Worm (Caenorhabditis elegans) whole organism, L4 larva: Measurements from ENCODE around the gene vab-23.
A peak's percentile ranks its signal among the peaks of the same experiment; 100 is the strongest.

Source experiments
- F26F4.8 ChIP-seq: fragments of 200-800 bp; sonication (Bioruptor generic); conservative IDR thresholded peaks from 2 replicates; pipeline ENCODE4 v1.3.6; 2022; ENCODE audit warnings: missing genetic modification characterization, missing compliant biosample characterization
- F49E8.2 ChIP-seq: sonication (generic microtip); optimal IDR thresholded peaks from 2 replicates; lab custom pipeline; 2016; ENCODE audit warnings: missing compliant biosample characterization, mild to moderate bottlenecking, missing genetic modification characterization, borderline replicate concordance
- T26A8.4 ChIP-seq: fragments of 200-800 bp; sonication (Bioruptor generic); IDR thresholded peaks from 2 replicates; pipeline ENCODE4 v1.3.6; 2022; ENCODE audit warnings: missing genetic modification characterization, missing compliant biosample characterization
- Y105C5A.15 ChIP-seq: fragments of 200-800 bp; sonication (Bioruptor generic); IDR thresholded peaks from 2 replicates; pipeline ENCODE4 v1.3.6; 2022; ENCODE audit warnings: missing genetic modification characterization, missing compliant biosample characterization
- Y48G9A.11 ChIP-seq: fragments of 200-800 bp; sonication (Bioruptor generic); IDR thresholded peaks from 2 replicates; pipeline ENCODE4 v1.3.6; 2022; ENCODE audit warnings: missing genetic modification reagents, missing genetic modification characterization, missing compliant biosample characterization
- Y5F2A.4 ChIP-seq: fragments of 200-800 bp; sonication (Bioruptor generic); optimal IDR thresholded peaks from 2 replicates; lab custom pipeline; 2018; ENCODE audit warnings: mild to moderate bottlenecking, missing genetic modification characterization, missing compliant biosample characterization
- aha-1 ChIP-seq: fragments of 150-350 bp; peaks from one replicate; lab custom pipeline; 2014; ENCODE audit warnings: missing biosample characterization, missing genetic modification characterization
- aly-2 ChIP-seq: sonication (generic microtip); optimal IDR thresholded peaks from 2 replicates; lab custom pipeline; 2018; ENCODE audit warnings: missing biosample characterization, missing genetic modification characterization
- ama-1 ChIP-seq: fragments of 150-350 bp; optimal IDR thresholded peaks from 2 replicates; lab custom pipeline; 2014; ENCODE audit warnings: inconsistent platforms, mixed read lengths
- arid-1 ChIP-seq: fragments of 200-800 bp; sonication (Bioruptor generic); conservative IDR thresholded peaks from 2 replicates; pipeline ENCODE4 v1.3.6; 2022; ENCODE audit warnings: missing genetic modification reagents, missing genetic modification characterization, missing compliant biosample characterization
- ceh-20 ChIP-seq: fragments of 200-800 bp; sonication (Bioruptor generic); IDR thresholded peaks from 2 replicates; pipeline ENCODE4 v1.3.6; 2022; ENCODE audit warnings: missing genetic modification reagents, missing genetic modification characterization, missing compliant biosample characterization
- ceh-32 ChIP-seq: sonication (generic microtip); optimal IDR thresholded peaks from 2 replicates; lab custom pipeline; 2016; ENCODE audit warnings: mild to moderate bottlenecking, missing genetic modification characterization, missing compliant biosample characterization; ENCODE audit not compliant: poor library complexity
- ceh-62 ChIP-seq: sonication (generic microtip); optimal IDR thresholded peaks from 2 replicates; lab custom pipeline; 2017; ENCODE audit warnings: missing biosample characterization, missing genetic modification characterization
- ctbp-1 ChIP-seq: fragments of 200-800 bp; sonication (Bioruptor generic); IDR thresholded peaks from 2 replicates; pipeline ENCODE4 v1.3.6; 2022; ENCODE audit warnings: missing genetic modification reagents, missing genetic modification characterization, missing compliant biosample characterization
- daf-16 ChIP-seq, 3 experiments: sonication (generic microtip); optimal IDR thresholded peaks; 2 replicates each; lab custom pipeline; 2016 to 2017; ENCODE audit warnings: missing genetic modification characterization in 3 of 3, missing genetic modification reagents in 3 of 3, mild to moderate bottlenecking in 2 of 3, missing compliant biosample characterization in 2 of 3, missing biosample characterization in 1 of 3, moderate library complexity in 1 of 3
- daf-8 ChIP-seq: fragments of 200-800 bp; sonication (Bioruptor generic); IDR thresholded peaks from 2 replicates; pipeline ENCODE4 v1.3.6; 2022; ENCODE audit warnings: missing genetic modification characterization, missing compliant biosample characterization
- dmd-6 ChIP-seq: fragments of 200-800 bp; sonication (Bioruptor generic); IDR thresholded peaks from 2 replicates; pipeline ENCODE4 v1.3.6; 2022; ENCODE audit warnings: missing genetic modification reagents, missing genetic modification characterization, missing compliant biosample characterization
- dmd-8 ChIP-seq: fragments of 200-800 bp; sonication (Bioruptor generic); IDR thresholded peaks from 2 replicates; pipeline ENCODE4 v1.3.6; 2022; ENCODE audit warnings: missing genetic modification characterization, missing compliant biosample characterization
- egl-43 ChIP-seq: fragments of 200-800 bp; sonication (Bioruptor generic); IDR thresholded peaks from 2 replicates; pipeline ENCODE4 v1.3.6; 2022; ENCODE audit warnings: missing genetic modification reagents, missing genetic modification characterization, missing compliant biosample characterization
- gei-8 ChIP-seq: fragments of 200-800 bp; sonication (Bioruptor generic); optimal IDR thresholded peaks from 2 replicates; lab custom pipeline; 2018; ENCODE audit warnings: mild to moderate bottlenecking, missing genetic modification characterization, missing compliant biosample characterization
- lin-1 ChIP-seq: fragments of 200-800 bp; sonication (Bioruptor generic); IDR thresholded peaks from 2 replicates; pipeline ENCODE4 v1.3.6; 2022; ENCODE audit warnings: missing genetic modification reagents, missing genetic modification characterization, missing compliant biosample characterization
- lin-29 ChIP-seq: fragments of 200-800 bp; sonication (Bioruptor generic); IDR thresholded peaks from 2 replicates; pipeline ENCODE4 v1.3.6; 2022; ENCODE audit warnings: missing genetic modification reagents, missing genetic modification characterization, missing compliant biosample characterization
- lin-38 ChIP-seq: fragments of 200-800 bp; sonication (Bioruptor generic); IDR thresholded peaks from 2 replicates; pipeline ENCODE4 v1.3.6; 2022; ENCODE audit warnings: missing genetic modification reagents, missing genetic modification characterization, missing compliant biosample characterization
- madf-5 ChIP-seq, 2 experiments: fragments of 200-800 bp; sonication (Bioruptor generic); IDR thresholded peaks; 2 replicates each; pipeline ENCODE4 v1.3.6; 2022; ENCODE audit warnings: missing compliant biosample characterization in 2 of 2, missing genetic modification characterization in 2 of 2
- mdt-29 ChIP-seq: fragments of 200-800 bp; sonication (Bioruptor generic); IDR thresholded peaks from 2 replicates; pipeline ENCODE4 v1.3.6; 2022; ENCODE audit warnings: missing genetic modification reagents, missing genetic modification characterization, missing compliant biosample characterization
- mes-2 ChIP-seq: sonication (generic microtip); optimal IDR thresholded peaks from 2 replicates; lab custom pipeline; 2016; ENCODE audit warnings: missing genotype, mild to moderate bottlenecking, missing genetic modification characterization, missing compliant biosample characterization; ENCODE audit not compliant: poor library complexity, severe bottlenecking
- nhr-111 ChIP-seq: fragments of 200-800 bp; sonication (Bioruptor generic); optimal IDR thresholded peaks from 2 replicates; lab custom pipeline; 2018; ENCODE audit warnings: mild to moderate bottlenecking, missing genetic modification characterization, missing compliant biosample characterization
- nhr-28 ChIP-seq: fragments of 150-350 bp; optimal IDR thresholded peaks from 2 replicates; lab custom pipeline; 2014; ENCODE audit warnings: missing biosample characterization, missing genetic modification characterization
- nhr-48 ChIP-seq: sonication (generic microtip); optimal IDR thresholded peaks from 2 replicates; lab custom pipeline; 2016; ENCODE audit warnings: mild to moderate bottlenecking, missing genetic modification characterization, missing compliant biosample characterization
- nhr-6 ChIP-seq: fragments of 150-350 bp; optimal IDR thresholded peaks from 2 replicates; lab custom pipeline; 2014; ENCODE audit warnings: missing biosample characterization, missing genetic modification characterization
- pha-4 ChIP-seq, 2 experiments: fragments of 150-350 bp in 1 of 2; fragments of 200-800 bp in 1 of 2; sonication (Bioruptor generic) in 1 of 2; IDR thresholded peaks in 1 of 2; optimal IDR thresholded peaks in 1 of 2; 2 replicates each; pipeline versions ENCODE4 v1.3.6 to Lab custom; 2014 to 2022; ENCODE audit warnings: missing genetic modification characterization in 2 of 2, missing genetic modification reagents in 2 of 2, missing biosample characterization in 1 of 2, missing compliant biosample characterization in 1 of 2
- php-3 ChIP-seq: fragments of 200-800 bp; sonication (Bioruptor generic); IDR thresholded peaks from 2 replicates; pipeline ENCODE4 v1.3.6; 2022; ENCODE audit warnings: missing genetic modification reagents, missing genetic modification characterization, missing compliant biosample characterization
- saeg-2 ChIP-seq: fragments of 200-800 bp; sonication (Bioruptor generic); IDR thresholded peaks from 2 replicates; pipeline ENCODE4 v1.3.6; 2022; ENCODE audit warnings: missing genetic modification reagents, missing genetic modification characterization, missing compliant biosample characterization
- sdz-12 ChIP-seq: fragments of 200-800 bp; sonication (Bioruptor generic); optimal IDR thresholded peaks from 2 replicates; lab custom pipeline; 2018; ENCODE audit warnings: mild to moderate bottlenecking, missing genetic modification characterization, missing compliant biosample characterization
- snpc-1.2 ChIP-seq: fragments of 200-800 bp; sonication (Bioruptor generic); IDR thresholded peaks from 2 replicates; pipeline ENCODE4 v1.3.6; 2022; ENCODE audit warnings: missing genetic modification reagents, missing genetic modification characterization, missing compliant biosample characterization
- spr-1 ChIP-seq: sonication (generic microtip); optimal IDR thresholded peaks from 2 replicates; lab custom pipeline; 2016; ENCODE audit warnings: mild to moderate bottlenecking, missing genetic modification characterization, missing compliant biosample characterization
- tra-1 ChIP-seq: fragments of 200-800 bp; sonication (Bioruptor generic); IDR thresholded peaks from 2 replicates; pipeline ENCODE4 v1.3.6; 2022; ENCODE audit warnings: missing genetic modification reagents, missing genetic modification characterization, missing compliant biosample characterization
- unc-130 ChIP-seq: sonication (generic microtip); optimal IDR thresholded peaks from 2 replicates; lab custom pipeline; 2016; ENCODE audit warnings: missing genetic modification reagents, missing genetic modification characterization, missing compliant biosample characterization
- unc-62 ChIP-seq, 3 experiments: fragments of 150-350 bp in 1 of 3; sonication (generic microtip); optimal IDR thresholded peaks in 2 of 3; peaks in 1 of 3; 1 replicate in 1 of 3; 2 replicates in 2 of 3; lab custom pipeline; 2014 to 2017; ENCODE audit warnings: missing biosample characterization in 3 of 3, missing genetic modification characterization in 3 of 3, missing genetic modification reagents in 3 of 3, missing genotype in 1 of 3
- vab-7 ChIP-seq: fragments of 200-800 bp; sonication (Bioruptor generic); IDR thresholded peaks from 2 replicates; pipeline ENCODE4 v1.3.6; 2022; ENCODE audit warnings: missing genetic modification reagents, missing genetic modification characterization, missing compliant biosample characterization
- zfp-3 ChIP-seq: fragments of 200-800 bp; sonication (Bioruptor generic); conservative IDR thresholded peaks from 2 replicates; pipeline ENCODE4 v1.3.6; 2022; ENCODE audit warnings: missing genetic modification reagents, missing genetic modification characterization, missing compliant biosample characterization
- ztf-7 ChIP-seq: fragments of 150-350 bp; optimal IDR thresholded peaks from 2 replicates; lab custom pipeline; 2014; ENCODE audit warnings: missing biosample characterization, missing genetic modification characterization

The vab-23 gene

DNA sequence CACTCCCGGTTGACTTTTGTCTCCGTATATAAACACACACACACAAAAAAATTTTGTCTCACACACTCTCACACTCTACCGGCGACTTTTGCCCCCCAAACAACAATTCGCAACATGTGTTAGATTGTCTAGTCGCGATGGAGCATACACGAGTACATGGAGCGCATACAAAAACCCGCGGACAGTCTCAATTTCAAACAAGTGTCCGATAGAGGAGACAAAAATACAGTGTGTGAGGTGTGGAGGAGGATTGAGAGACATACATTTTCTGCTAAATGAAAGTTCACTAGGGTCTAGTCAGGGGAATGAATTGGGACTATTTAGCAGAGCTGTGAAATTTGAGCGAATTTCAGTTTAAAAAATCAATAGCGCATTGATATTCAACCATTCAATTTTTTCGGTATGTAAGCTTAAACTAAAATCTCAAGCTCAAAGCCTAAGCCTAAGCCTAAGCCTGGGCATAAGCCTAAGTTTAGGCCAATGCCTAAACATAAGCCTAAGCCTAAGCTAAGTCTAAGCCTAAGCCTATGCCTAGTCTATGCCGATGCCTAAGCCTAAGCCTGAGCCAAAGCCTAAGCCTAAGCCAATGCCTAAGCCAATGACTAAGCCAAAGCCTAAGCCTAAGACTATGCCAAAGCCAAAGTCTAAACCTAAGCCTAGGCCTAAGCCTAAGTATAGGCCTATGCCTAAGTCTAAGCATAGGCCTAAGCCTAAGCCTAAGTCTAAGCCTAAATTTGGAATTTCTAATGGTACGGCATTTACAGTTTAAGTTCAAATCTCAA, 21.9 kb upstream of the vab-23 start:
- TF ChIP-seq aha-1 = peak; percentile 93
- TF ChIP-seq ceh-62 (tag; lab: Kevin White, UChicago) = no peak
- TF ChIP-seq mes-2 = no peak
- no peak for TF ChIP-seq nhr-28 (tag; lab: Kevin White, UChicago)

DNA sequence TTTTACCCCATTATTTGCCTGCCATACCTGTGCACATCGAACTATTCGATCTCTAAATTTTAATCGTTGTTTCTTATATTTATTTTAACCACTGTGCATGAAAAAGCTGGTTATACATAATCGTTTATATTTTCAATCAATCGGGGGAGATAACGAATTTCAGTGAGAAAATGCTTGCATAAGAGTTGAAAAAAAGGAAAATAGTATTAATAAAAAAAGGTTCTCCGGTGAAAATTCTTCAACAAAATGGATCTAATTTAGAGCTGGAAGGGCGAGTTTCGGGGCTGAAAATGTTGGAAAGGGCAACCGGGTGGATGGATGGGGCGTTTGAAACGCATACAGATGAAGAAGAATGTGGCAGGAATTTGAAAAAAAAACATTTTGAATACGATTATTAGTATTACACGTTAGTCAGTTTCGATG, 16.5 kb upstream of the vab-23 start:
- TF ChIP-seq gei-8 (no peak), zfp-3 (GFP tag; lab: Robert Waterston, UW) (0 out of 2 replicates have a peak, but pooled peaks have one; percentile 19), dmd-6 (GFP tag; lab: Robert Waterston, UW) (no peak), F49E8.2 (tag; lab: Kevin White, UChicago) (peak; percentile 87), unc-130 (GFP tag; lab: Kevin White, UChicago) (peak; percentile 38), saeg-2 (GFP tag; lab: Robert Waterston, UW) (0 out of 2 replicates have a peak, but pooled peaks have one; percentile 55), snpc-1.2 (GFP tag; lab: Robert Waterston, UW) (peak; percentile 68; the same call in 1 of the 2 replicates), nhr-6 (tag; lab: Kevin White, UChicago) (no peak), nhr-111 (peak; percentile 8), ctbp-1 (GFP tag; lab: Robert Waterston, UW) (0 out of 2 replicates have a peak, but pooled peaks have one; percentile 27), sdz-12 (GFP tag; lab: Kevin White, UChicago) (no peak), F26F4.8 (GFP tag; lab: Robert Waterston, UW) (peak; percentile 72; the same call in 1 of the 2 replicates), Y48G9A.11 (GFP tag; lab: Robert Waterston, UW) (peak; percentile 66), php-3 (GFP tag; lab: Robert Waterston, UW) (no peak), nhr-48 (no peak), madf-5 (GFP tag; IDR thresholded peaks at IDR 0.05; lab: Robert Waterston, UW) (peak in 1 of 2 experiments; percentile 22; a peak in 1 of 4 replicates), tra-1 (0 out of 2 replicates have a peak, but pooled peaks have one; percentile 23), ama-1 (peak; percentile 48), aly-2 (peak; percentile 51), pha-4 (GFP tag; IDR thresholded peaks at IDR 0.05; lab: Robert Waterston, UW) (peak; percentile 69; the same call in 1 of the 2 replicates), pha-4 (tag; optimal IDR thresholded peaks at IDR 0.05; lab: Kevin White, UChicago) (no peak), mdt-29 (GFP tag; lab: Robert Waterston, UW) (0 out of 2 replicates have a peak, but pooled peaks have one; percentile 11), Y5F2A.4 (GFP tag; lab: Kevin White, UChicago) (peak; percentile 53), ceh-32 (tag; lab: Kevin White, UChicago) (no peak), lin-29 (GFP tag; lab: Robert Waterston, UW) (0 out of 2 replicates have a peak, but pooled peaks have one; percentile 30), Y105C5A.15 (GFP tag; lab: Robert Waterston, UW) (peak; percentile 89; the same call in 1 of the 2 replicates), egl-43 (GFP tag; lab: Robert Waterston, UW) (0 out of 2 replicates have a peak, but pooled peaks have one; percentile 15), daf-16 (GFP tag; optimal IDR thresholded peaks at IDR 0.05; lab: Kevin White, UChicago) (peak in 1 of 2 experiments; percentile 14), daf-16 (tag; optimal IDR thresholded peaks at IDR 0.05; lab: Kevin White, UChicago) (no peak), unc-62 (GFP tag; optimal IDR thresholded peaks at IDR 0.05 in 1 of 2; lab: Kevin White, UChicago) (peak in 1 of 2 experiments; percentile 71), unc-62 (tag; optimal IDR thresholded peaks at IDR 0.05; lab: Kevin White, UChicago) (no peak), mes-2 (peak; percentile 34), spr-1 (tag; lab: Kevin White, UChicago) (peak; percentile 36), lin-1 (GFP tag; lab: Robert Waterston, UW) (peak; percentile 80), ztf-7 (tag; lab: Kevin White, UChicago) (no peak), daf-8 (GFP tag; lab: Robert Waterston, UW) (0 out of 2 replicates have a peak, but pooled peaks have one; percentile 65), arid-1 (peak; percentile 73), T26A8.4 (GFP tag; lab: Robert Waterston, UW) (0 out of 2 replicates have a peak, but pooled peaks have one; percentile 33), lin-38 (peak; percentile 75), ceh-20 (GFP tag; lab: Robert Waterston, UW) (no peak), dmd-8 (GFP tag; lab: Robert Waterston, UW) (0 out of 2 replicates have a peak, but pooled peaks have one; percentile 56), vab-7 (GFP tag; lab: Robert Waterston, UW) (no peak)
- TF ChIP-seq, all 104 proteins: peak for 29
